Fruit fly (Drosophila melanogaster) whole organism, embryonic: ENCODE results near the gene Irk1.

Experiments used
- ATbp ChIP-seq: fragments of 200-800 bp; sonication (Bioruptor generic); optimal IDR thresholded peaks from 2 replicates; lab custom pipeline; 2017; ENCODE audit warnings: missing biosample characterization, mild to moderate bottlenecking, missing genetic modification characterization, missing genetic modification reagents
- CG12744 ChIP-seq: fragments of 200-800 bp; sonication (Bioruptor generic); optimal IDR thresholded peaks from 2 replicates; lab custom pipeline; 2016; ENCODE audit warnings: missing biosample characterization, missing genetic modification characterization
- CG13894 ChIP-seq: fragments of 200-800 bp; sonication (Bioruptor generic); optimal IDR thresholded peaks from 3 replicates; lab custom pipeline; 2018; ENCODE audit warnings: missing biosample characterization, mild to moderate bottlenecking, missing genetic modification characterization, moderate library complexity
- CG14014 ChIP-seq: fragments of 200-800 bp; sonication (Bioruptor generic); IDR thresholded peaks from 2 replicates; pipeline ENCODE4 v1.3.6; 2022; ENCODE audit warnings: missing biosample characterization, missing genetic modification characterization
- CG1832 ChIP-seq: fragments of 200-800 bp; sonication (Bioruptor generic); optimal IDR thresholded peaks from 2 replicates; lab custom pipeline; 2017; ENCODE audit warnings: missing biosample characterization, mild to moderate bottlenecking, missing genetic modification characterization, inconsistent platforms
- CG32532 ChIP-seq: fragments of 200-800 bp; sonication (Bioruptor generic); IDR thresholded peaks from 2 replicates; pipeline ENCODE4 v1.3.6; 2022; ENCODE audit warnings: missing biosample characterization, missing genetic modification characterization
- Drgx ChIP-seq: fragments of 200-800 bp; sonication (Bioruptor generic); IDR thresholded peaks from 2 replicates; pipeline ENCODE4 v1.3.6; 2022; ENCODE audit warnings: missing biosample characterization, missing genetic modification characterization
- NK7.1 ChIP-seq: fragments of 200-800 bp; sonication (Bioruptor generic); optimal IDR thresholded peaks from 3 replicates; lab custom pipeline; 2016; ENCODE audit warnings: missing biosample characterization, missing genetic modification characterization
- ap ChIP-seq: fragments of 200-800 bp; sonication (Bioruptor generic); IDR thresholded peaks from 2 replicates; pipeline ENCODE4 v1.3.6; 2022; ENCODE audit warnings: missing biosample characterization, missing genetic modification characterization
- crp ChIP-seq, 2 experiments: fragments of 200-800 bp; sonication (Bioruptor generic); optimal IDR thresholded peaks; 2 replicates in 1 of 2; 3 replicates in 1 of 2; lab custom pipeline; 2017; ENCODE audit warnings: missing biosample characterization in 2 of 2, missing genetic modification characterization in 2 of 2, mild to moderate bottlenecking in 1 of 2, moderate library complexity in 1 of 2
- gt ChIP-seq: fragments of 200-800 bp; sonication (Bioruptor generic); IDR thresholded peaks from 2 replicates; pipeline ENCODE4 v1.3.6; 2022; ENCODE audit warnings: missing biosample characterization, missing genetic modification characterization
- pzg ChIP-seq: fragments of 200-800 bp; sonication (Bioruptor generic); optimal IDR thresholded peaks from 3 replicates; lab custom pipeline; 2018; ENCODE audit warnings: missing biosample characterization, mild to moderate bottlenecking, missing genetic modification characterization, moderate library complexity
- ro ChIP-seq: fragments of 200-800 bp; sonication (Bioruptor generic); IDR thresholded peaks from 2 replicates; pipeline ENCODE4 v1.3.6; 2022; ENCODE audit warnings: missing biosample characterization, missing genetic modification characterization
- tll ChIP-seq, 2 experiments: fragments of 200-800 bp in 1 of 2; fragments of >200 bp in 1 of 2; sonication (Bioruptor generic) in 1 of 2; optimal IDR thresholded peaks; 2 replicates each; lab custom pipeline; 2017 to 2019; ENCODE audit warnings: missing biosample characterization in 2 of 2, missing genetic modification characterization in 2 of 2, mild to moderate bottlenecking in 1 of 2, moderate library complexity in 1 of 2

DNA sequence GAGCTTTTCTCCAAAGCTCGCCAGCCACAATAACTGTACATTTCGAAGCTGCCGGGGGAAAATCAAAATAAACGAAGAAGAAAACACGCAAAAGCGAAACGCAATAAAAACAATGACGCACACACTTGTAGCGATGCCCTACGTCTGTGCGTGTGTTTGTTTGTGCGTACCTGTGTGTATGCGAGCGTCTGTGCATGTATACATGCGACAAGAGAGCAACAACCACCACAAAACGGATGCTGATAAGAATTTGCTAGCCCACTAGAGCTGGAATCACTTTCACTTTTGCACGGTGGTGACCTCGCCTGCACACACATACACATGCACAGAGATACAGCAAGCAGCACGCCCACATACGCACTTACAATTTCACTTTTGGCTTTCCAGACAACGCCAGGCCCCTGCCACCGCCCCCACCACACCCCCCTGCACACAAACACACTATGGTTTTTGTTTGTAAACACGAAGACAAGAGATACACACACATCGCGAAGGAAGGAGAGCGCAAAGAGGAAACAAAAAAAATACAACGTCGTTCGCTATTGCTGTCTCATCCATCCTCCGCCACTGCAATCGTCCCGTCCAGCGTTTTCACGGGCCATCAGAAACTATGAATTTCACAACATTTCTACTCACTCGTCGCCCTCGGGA, 11.1 kb upstream of the Irk1 start:
- TF ChIP-seq CG13894 (tag; lab: Kevin White, UChicago) (no peak), crp (GFP tag; optimal IDR thresholded peaks at IDR 0.05; lab: Kevin White, UChicago) (no peak), pzg (peak; percentile 11), CG12744 (no peak), ap (GFP tag; lab: Robert Waterston, UW) (no peak), gt (no peak), CG1832 (GFP tag; lab: Kevin White, UChicago) (peak; percentile 59), tll (GFP tag; optimal IDR thresholded peaks at IDR 0.05; lab: Kevin White, UChicago) (peak in 1 of 2 experiments; percentile 71), CG14014 (peak; percentile 7; the same call in 1 of the 2 replicates), Drgx (no peak), ATbp (peak; percentile 54), CG32532 (GFP tag; lab: Robert Waterston, UW) (no peak), NK7.1 (GFP tag; lab: Kevin White, UChicago) (no peak), ro (GFP tag; lab: Robert Waterston, UW) (no peak)
